Worm (Caenorhabditis elegans): Measurements from ENCODE around the gene W03A5.2.

The W03A5.2 gene

ce11 chrIII:5405628-5406084 is at the start of gene W03A5.2, which contains the start of gene Y32H12A.8:
Gene W03A5.2, plus strand, starts transcription at chrIII:5406034.
Gene Y32H12A.8, minus strand, starts transcription at chrIII:5406037.
- TF ChIP-seq nhr-25 (tag; optimal IDR thresholded peaks at IDR 0.05): peak; percentile 47
- no peak for TF ChIP-seq nhr-67 (tag; optimal IDR thresholded peaks at IDR 0.05)
- TF ChIP-seq elt-2 (tag; optimal IDR thresholded peaks at IDR 0.05): peak; percentile 41
- TF ChIP-seq nhr-12 (tag; optimal IDR thresholded peaks at IDR 0.05): no peak
- peak; percentile 34 for TF ChIP-seq hmg-11 (tag; optimal IDR thresholded peaks at IDR 0.05)
- TF ChIP-seq pha-4 (tag; optimal IDR thresholded peaks at IDR 0.05): peak; percentile 62
- no peak for TF ChIP-seq egl-5 (tag; optimal IDR thresholded peaks at IDR 0.05)
- TF ChIP-seq nhr-237 (tag; optimal IDR thresholded peaks at IDR 0.05): no peak
- peak; percentile 79 for TF ChIP-seq nfya-1 (tag; optimal IDR thresholded peaks at IDR 0.05; ENCODE audit: insufficient read depth)
- TF ChIP-seq elt-1 (tag; optimal IDR thresholded peaks at IDR 0.05): no peak
- TF ChIP-seq lin-39 (tag; optimal IDR thresholded peaks at IDR 0.05): peak; percentile 30
- TF ChIP-seq nhr-76 (tag; optimal IDR thresholded peaks at IDR 0.05): no peak
- TF ChIP-seq lin-15B (tag; optimal IDR thresholded peaks at IDR 0.05): peak; percentile 68
- no peak for TF ChIP-seq mdl-1 (tag; optimal IDR thresholded peaks at IDR 0.05)

DNA sequence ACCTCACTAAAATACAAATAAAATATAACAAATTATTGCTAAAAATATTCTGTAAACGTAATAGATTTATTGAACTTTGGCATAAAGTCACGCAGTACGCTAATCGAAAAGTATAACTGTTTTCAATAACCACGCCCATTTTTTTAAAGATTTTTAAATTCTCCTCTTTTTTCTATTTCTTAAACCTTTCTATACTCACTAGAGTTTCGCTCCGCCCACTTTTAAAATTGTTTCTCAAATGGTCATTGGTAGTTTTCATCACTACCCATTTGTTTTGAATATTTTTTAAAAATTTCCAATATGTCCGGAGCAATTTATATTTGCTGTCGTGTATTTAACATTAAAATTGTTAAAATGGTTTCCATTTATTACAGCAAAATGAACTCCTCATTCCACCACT is 43.9 kb upstream of the W03A5.2 start, which contains the start of gene Y32H12A.1:
Gene Y32H12A.1 (plus strand): TSS at position 301 of the 400 bp plus-strand sequence.
- no peak for TF ChIP-seq fos-1 (tag; optimal IDR thresholded peaks at IDR 0.05)
- no peak for TF ChIP-seq egl-27 (tag; optimal IDR thresholded peaks at IDR 0.05)
- no peak for TF ChIP-seq pqm-1 (tag; optimal IDR thresholded peaks at IDR 0.05)
- TF ChIP-seq nhr-12 (tag; optimal IDR thresholded peaks at IDR 0.05): no peak
- no peak for TF ChIP-seq R02D3.7 (tag; optimal IDR thresholded peaks at IDR 0.05)
- no peak for TF ChIP-seq fkh-2 (tag; optimal IDR thresholded peaks at IDR 0.05)
- TF ChIP-seq sea-2 (GFP tag; optimal IDR thresholded peaks at IDR 0.05): no peak
- no peak for TF ChIP-seq mml-1 (tag; optimal IDR thresholded peaks at IDR 0.05)
- no peak for TF ChIP-seq ceh-16 (tag; optimal IDR thresholded peaks at IDR 0.05)
- no peak for TF ChIP-seq lsy-12 (tag; optimal IDR thresholded peaks at IDR 0.05)
- TF ChIP-seq nhr-67 (tag; optimal IDR thresholded peaks at IDR 0.05): no peak
- no peak for TF ChIP-seq nhr-23 (tag; optimal IDR thresholded peaks at IDR 0.05)
- TF ChIP-seq skn-1 (tag; optimal IDR thresholded peaks at IDR 0.05): no peak

DNA sequence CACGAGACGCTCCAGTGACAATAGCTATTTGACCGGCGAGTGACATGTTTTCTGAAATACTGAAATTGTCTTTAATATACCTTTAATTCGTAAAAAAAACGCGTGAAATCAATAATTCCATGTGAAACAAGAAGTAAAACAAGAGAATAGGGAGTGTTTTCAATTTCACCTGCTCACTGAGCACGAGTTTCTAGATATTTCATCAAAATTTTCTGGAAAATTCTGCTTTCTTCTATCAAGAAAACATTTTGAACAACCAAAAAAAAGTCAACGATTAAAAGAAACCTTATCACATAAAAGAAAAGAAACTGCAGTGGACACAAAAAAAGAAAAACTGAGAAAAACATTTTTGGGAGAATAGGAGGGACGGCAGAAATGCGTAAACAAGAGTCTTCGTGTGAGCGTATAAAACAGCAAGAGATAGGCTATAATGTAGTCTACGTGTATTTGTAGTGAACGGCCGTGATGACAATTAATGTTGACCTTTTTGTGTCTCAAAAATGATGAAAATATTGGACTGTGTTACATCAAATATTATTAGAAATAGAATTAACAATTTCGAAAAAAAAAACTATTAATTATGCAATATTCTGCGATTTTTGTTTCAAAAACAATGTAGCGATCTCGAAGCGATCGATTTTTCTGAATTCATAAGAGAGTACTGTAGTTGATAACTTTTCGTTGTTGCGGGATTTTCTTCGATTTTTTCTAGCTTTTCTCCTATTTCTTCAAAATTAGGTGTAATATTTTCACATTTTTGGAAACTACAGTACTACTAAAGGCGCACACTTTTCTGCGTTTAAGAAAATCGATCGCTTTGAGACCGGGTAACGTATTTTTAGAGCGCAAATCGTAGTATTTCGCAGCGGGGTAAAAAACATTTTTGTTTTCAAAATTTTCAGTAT is 37.6 kb upstream of the W03A5.2 start, which contains the start of gene dhs-9:
Gene dhs-9 (minus strand): TSS at position 51 of the 905 bp plus-strand sequence.
- no peak for TF ChIP-seq elt-3 (tag; optimal IDR thresholded peaks at IDR 0.05)
- peak; percentile 35 for TF ChIP-seq tbx-2 (tag; optimal IDR thresholded peaks at IDR 0.05)
- TF ChIP-seq snpc-4 (tag; optimal IDR thresholded peaks at IDR 0.05): peak; percentile 16
- TF ChIP-seq nfya-1 (tag; optimal IDR thresholded peaks at IDR 0.05; ENCODE audit: insufficient read depth): peak; percentile 10
- TF ChIP-seq nhr-43 (tag; optimal IDR thresholded peaks at IDR 0.05; ENCODE audit: poor library complexity, severe bottlenecking): peak; percentile 69
- TF ChIP-seq pha-4 (tag; optimal IDR thresholded peaks at IDR 0.05): peak; percentile 85
- TF ChIP-seq skn-1 (tag; optimal IDR thresholded peaks at IDR 0.05): peak; percentile 86
- no peak for TF ChIP-seq zag-1 (tag; optimal IDR thresholded peaks at IDR 0.05)
- TF ChIP-seq egl-5 (tag; optimal IDR thresholded peaks at IDR 0.05): peak; percentile 46
- peak; percentile 1 for TF ChIP-seq hmg-11 (tag; optimal IDR thresholded peaks at IDR 0.05)
- TF ChIP-seq ztf-11 (tag; optimal IDR thresholded peaks at IDR 0.05): no peak
- peak; percentile 54 for TF ChIP-seq pqm-1 (tag; optimal IDR thresholded peaks at IDR 0.05)
- no peak for TF ChIP-seq sea-2 (GFP tag; optimal IDR thresholded peaks at IDR 0.05)
- TF ChIP-seq nhr-67 (tag; optimal IDR thresholded peaks at IDR 0.05): no peak
- TF ChIP-seq ceh-9 (tag; optimal IDR thresholded peaks at IDR 0.05): no peak
- TF ChIP-seq elt-1 (tag; optimal IDR thresholded peaks at IDR 0.05): no peak
- no peak for TF ChIP-seq ZK546.5 (tag; optimal IDR thresholded peaks at IDR 0.05)
- TF ChIP-seq aly-2 (tag; optimal IDR thresholded peaks at IDR 0.05): no peak
- TF ChIP-seq elt-2 (tag; optimal IDR thresholded peaks at IDR 0.05): peak; percentile 62
- no peak for TF ChIP-seq ama-1 (optimal IDR thresholded peaks at IDR 0.05)

Data from whole organism, L3 larva.